Fruit fly (Drosophila melanogaster) whole organism, embryonic: ENCODE data around the gene Rfx.

Experiments used
- CG10209 ChIP-seq: fragments of 200-800 bp; sonication (Bioruptor generic); optimal IDR thresholded peaks from 3 replicates; lab custom pipeline; 2017; ENCODE audit warnings: missing biosample characterization, mild to moderate bottlenecking, missing genetic modification characterization, missing genetic modification reagents
- CG10431 ChIP-seq: fragments of 200-800 bp; sonication (Bioruptor generic); optimal IDR thresholded peaks from 3 replicates; lab custom pipeline; 2018; ENCODE audit warnings: missing biosample characterization, mild to moderate bottlenecking, missing genetic modification characterization
- CG10565 ChIP-seq: fragments of 200-800 bp; sonication (Bioruptor generic); optimal IDR thresholded peaks from 3 replicates; lab custom pipeline; 2016; ENCODE audit warnings: missing biosample characterization, mild to moderate bottlenecking, missing genetic modification characterization
- CG11398 ChIP-seq: fragments of 200-800 bp; sonication (Bioruptor generic); optimal IDR thresholded peaks from 2 replicates; lab custom pipeline; 2016; ENCODE audit warnings: missing biosample characterization, missing genetic modification characterization
- CG12744 ChIP-seq: fragments of 200-800 bp; sonication (Bioruptor generic); optimal IDR thresholded peaks from 2 replicates; lab custom pipeline; 2016; ENCODE audit warnings: missing biosample characterization, missing genetic modification characterization
- CG13624 ChIP-seq: fragments of 200-800 bp; sonication (Bioruptor generic); optimal IDR thresholded peaks from 2 replicates; lab custom pipeline; 2016; ENCODE audit warnings: missing biosample characterization, missing genetic modification characterization
- CG14441 ChIP-seq: fragments of 200-800 bp; sonication (Bioruptor generic); IDR thresholded peaks from 2 replicates; pipeline ENCODE4 v1.3.6; 2022; ENCODE audit warnings: missing biosample characterization, missing genetic modification characterization
- CG17612 ChIP-seq: fragments of 200-800 bp; sonication (Bioruptor generic); IDR thresholded peaks from 2 replicates; pipeline ENCODE4 v1.3.6; 2022; ENCODE audit warnings: missing biosample characterization, missing genetic modification characterization
- CG17829 ChIP-seq: fragments of 200-800 bp; optimal IDR thresholded peaks from 2 replicates; lab custom pipeline; 2019; ENCODE audit warnings: missing biosample characterization, mild to moderate bottlenecking, missing genetic modification characterization, moderate library complexity
- CG18011 ChIP-seq: fragments of 200-800 bp; sonication (Bioruptor generic); optimal IDR thresholded peaks from 2 replicates; lab custom pipeline; 2017; ENCODE audit warnings: missing biosample characterization, missing genetic modification characterization, mild to moderate bottlenecking, moderate library complexity, missing genotype
- CG2889 ChIP-seq: fragments of 200-800 bp; sonication (Bioruptor generic); IDR thresholded peaks from 3 replicates; pipeline ENCODE4 v1.3.6; 2022; ENCODE audit warnings: missing biosample characterization, missing genetic modification characterization
- CG3065 ChIP-seq: fragments of 200-800 bp; sonication (Bioruptor generic); optimal IDR thresholded peaks from 2 replicates; lab custom pipeline; 2016; ENCODE audit warnings: missing biosample characterization, missing genetic modification characterization
- CG3163 ChIP-seq: fragments of 200-800 bp; sonication (Bioruptor generic); optimal IDR thresholded peaks from 3 replicates; lab custom pipeline; 2016; ENCODE audit warnings: missing biosample characterization, missing genetic modification characterization
- CG32532 ChIP-seq: fragments of 200-800 bp; sonication (Bioruptor generic); IDR thresholded peaks from 2 replicates; pipeline ENCODE4 v1.3.6; 2022; ENCODE audit warnings: missing biosample characterization, missing genetic modification characterization
- CG32772 ChIP-seq: fragments of 200-800 bp; sonication (Bioruptor generic); IDR thresholded peaks from 2 replicates; pipeline ENCODE4 v1.3.6; 2022; ENCODE audit warnings: missing biosample characterization, missing genetic modification characterization
- CG3838 ChIP-seq: fragments of 200-800 bp; sonication (Bioruptor generic); optimal IDR thresholded peaks from 3 replicates; lab custom pipeline; 2016; ENCODE audit warnings: missing biosample characterization, missing genetic modification characterization
- CG4707 ChIP-seq: fragments of 200-800 bp; sonication (Bioruptor generic); optimal IDR thresholded peaks from 2 replicates; lab custom pipeline; 2018; ENCODE audit warnings: missing biosample characterization, mild to moderate bottlenecking, missing genetic modification characterization, moderate library complexity
- CG4730 ChIP-seq: fragments of 200-800 bp; sonication (Bioruptor generic); IDR thresholded peaks from 2 replicates; pipeline ENCODE4 v1.3.6; 2022; ENCODE audit warnings: missing biosample characterization, missing genetic modification characterization
- CG7745 ChIP-seq: fragments of 200-800 bp; sonication (Bioruptor generic); optimal IDR thresholded peaks from 2 replicates; lab custom pipeline; 2018; ENCODE audit warnings: missing biosample characterization, mild to moderate bottlenecking, missing genetic modification characterization, moderate library complexity
- CG7987 ChIP-seq: fragments of 200-800 bp; sonication (Bioruptor generic); optimal IDR thresholded peaks from 2 replicates; lab custom pipeline; 2018; ENCODE audit warnings: missing biosample characterization, mild to moderate bottlenecking, missing genetic modification characterization, moderate library complexity
- CG8089 ChIP-seq: fragments of 200-800 bp; sonication (Bioruptor generic); optimal IDR thresholded peaks from 3 replicates; lab custom pipeline; 2016; ENCODE audit warnings: missing biosample characterization, missing genetic modification characterization
- CG8359 ChIP-seq: fragments of 200-800 bp; sonication (Bioruptor generic); optimal IDR thresholded peaks from 2 replicates; lab custom pipeline; 2017; ENCODE audit warnings: missing biosample characterization, mild to moderate bottlenecking, missing genetic modification characterization, borderline replicate concordance
- CG8388 ChIP-seq: fragments of 200-800 bp; sonication (Bioruptor generic); optimal IDR thresholded peaks from 2 replicates; lab custom pipeline; 2019; ENCODE audit warnings: missing biosample characterization, mild to moderate bottlenecking, missing genetic modification characterization, moderate library complexity
- CG9437 ChIP-seq: fragments of 200-800 bp; sonication (Bioruptor generic); optimal IDR thresholded peaks from 2 replicates; lab custom pipeline; 2018; ENCODE audit warnings: missing biosample characterization, mild to moderate bottlenecking, missing genetic modification characterization
- Deaf1 ChIP-seq: fragments of 200-800 bp; optimal IDR thresholded peaks from 3 replicates; lab custom pipeline; 2019; ENCODE audit warnings: missing biosample characterization, mild to moderate bottlenecking, missing genetic modification characterization, moderate library complexity
- Dip2 ChIP-seq: fragments of 200-800 bp; sonication (Bioruptor generic); IDR thresholded peaks from 2 replicates; pipeline ENCODE4 v1.3.6; 2022; ENCODE audit warnings: missing biosample characterization, missing genetic modification characterization
- ERR ChIP-seq: fragments of 200-800 bp; sonication (Bioruptor generic); optimal IDR thresholded peaks from 2 replicates; lab custom pipeline; 2016; ENCODE audit warnings: missing biosample characterization, missing genetic modification characterization
- HLH54F ChIP-seq: fragments of 200-800 bp; sonication (Bioruptor generic); optimal IDR thresholded peaks from 3 replicates; lab custom pipeline; 2016; ENCODE audit warnings: missing biosample characterization, missing genetic modification characterization
- HmgD ChIP-seq: fragments of 200-800 bp; sonication (Bioruptor generic); optimal IDR thresholded peaks from 3 replicates; lab custom pipeline; 2016; ENCODE audit warnings: missing biosample characterization, missing genetic modification characterization
- Hr51 ChIP-seq, 2 experiments: fragments of 200-800 bp; sonication (Bioruptor generic); optimal IDR thresholded peaks; 2 replicates in 1 of 2; 3 replicates in 1 of 2; lab custom pipeline; 2016 to 2018; ENCODE audit warnings: missing biosample characterization in 2 of 2, missing genetic modification characterization in 2 of 2, mild to moderate bottlenecking in 1 of 2, moderate library complexity in 1 of 2
- Kr ChIP-seq: fragments of 200-800 bp; sonication (Bioruptor generic); optimal IDR thresholded peaks from 2 replicates; lab custom pipeline; 2017; ENCODE audit warnings: missing biosample characterization, mild to moderate bottlenecking, missing genetic modification characterization
- Lhr ChIP-seq: fragments of 200-800 bp; sonication (Bioruptor generic); optimal IDR thresholded peaks from 3 replicates; lab custom pipeline; 2017; ENCODE audit warnings: mild to moderate bottlenecking, missing biosample characterization, missing genetic modification reagents, missing genetic modification characterization
- Med ChIP-seq: fragments of 200-800 bp; sonication (Bioruptor generic); peaks from one replicate; lab custom pipeline; 2016; ENCODE audit warnings: missing biosample characterization, missing genetic modification characterization, mild to moderate bottlenecking, inconsistent platforms, moderate library complexity
- Mes4 ChIP-seq: fragments of 200-800 bp; sonication (Bioruptor generic); optimal IDR thresholded peaks from 2 replicates; lab custom pipeline; 2016; ENCODE audit warnings: missing biosample characterization, missing genetic modification characterization
- NFAT ChIP-seq: fragments of 200-800 bp; sonication (Bioruptor generic); IDR thresholded peaks from 2 replicates; pipeline ENCODE4 v1.3.6; 2022; ENCODE audit warnings: missing biosample characterization, missing genetic modification characterization
- NfI ChIP-seq: fragments of 200-800 bp; sonication (Bioruptor generic); optimal IDR thresholded peaks from 3 replicates; lab custom pipeline; 2018; ENCODE audit warnings: missing biosample characterization, mild to moderate bottlenecking, missing genetic modification characterization, moderate library complexity
- Poxn ChIP-seq: fragments of 200-800 bp; sonication (Bioruptor generic); IDR thresholded peaks from 2 replicates; pipeline ENCODE4 v1.3.6; 2022; ENCODE audit warnings: missing biosample characterization, missing genetic modification characterization
- Sin3A ChIP-seq: fragments of >200 bp; optimal IDR thresholded peaks from 2 replicates; lab custom pipeline; 2018
- TFAM ChIP-seq: fragments of 200-800 bp; sonication (Bioruptor generic); optimal IDR thresholded peaks from 2 replicates; lab custom pipeline; 2017; ENCODE audit warnings: missing biosample characterization, missing genetic modification characterization, inconsistent platforms
- Vsx1 ChIP-seq: fragments of 200-800 bp; sonication (Bioruptor generic); optimal IDR thresholded peaks from 2 replicates; lab custom pipeline; 2017; ENCODE audit warnings: missing biosample characterization, mild to moderate bottlenecking, missing genetic modification characterization, missing genetic modification reagents
- ara ChIP-seq: fragments of 200-800 bp; sonication (Bioruptor generic); IDR thresholded peaks from 2 replicates; pipeline ENCODE4 v1.3.6; 2022; ENCODE audit warnings: missing biosample characterization, missing genetic modification characterization
- az2 ChIP-seq: fragments of 200-800 bp; sonication (Bioruptor generic); optimal IDR thresholded peaks from 3 replicates; lab custom pipeline; 2016; ENCODE audit warnings: missing biosample characterization, missing genetic modification characterization
- croc ChIP-seq: fragments of 200-800 bp; sonication (Bioruptor generic); conservative IDR thresholded peaks from 3 replicates; pipeline ENCODE4 v1.3.6; 2022; ENCODE audit warnings: missing biosample characterization, missing genetic modification characterization
- da ChIP-seq: fragments of 200-800 bp; sonication (Bioruptor generic); optimal IDR thresholded peaks from 2 replicates; lab custom pipeline; 2016; ENCODE audit warnings: missing biosample characterization, missing genetic modification characterization
- fd96Cb ChIP-seq: fragments of 200-800 bp; sonication (Bioruptor generic); optimal IDR thresholded peaks from 2 replicates; lab custom pipeline; 2018; ENCODE audit warnings: missing biosample characterization, mild to moderate bottlenecking, missing genetic modification characterization, moderate library complexity
- fru ChIP-seq: fragments of >200 bp; optimal IDR thresholded peaks from 2 replicates; lab custom pipeline; 2017
- hb ChIP-seq: fragments of 200-800 bp; sonication (Bioruptor generic); IDR thresholded peaks from 3 replicates; pipeline ENCODE4 v1.3.6; 2022; ENCODE audit warnings: missing biosample characterization, missing genetic modification characterization; ENCODE audit not compliant: partially characterized antibody
- hkb ChIP-seq, 2 experiments: fragments of 200-800 bp in 1 of 2; fragments of >200 bp in 1 of 2; sonication (Bioruptor generic) in 1 of 2; IDR thresholded peaks in 1 of 2; optimal IDR thresholded peaks in 1 of 2; 2 replicates each; pipeline versions ENCODE4 v1.3.6 to Lab custom; 2017 to 2022; ENCODE audit warnings: missing biosample characterization in 1 of 2, missing genetic modification characterization in 1 of 2
- pfk ChIP-seq: fragments of 200-800 bp; sonication (Bioruptor generic); optimal IDR thresholded peaks from 2 replicates; lab custom pipeline; 2018; ENCODE audit warnings: missing biosample characterization, mild to moderate bottlenecking, missing genetic modification characterization, moderate library complexity
- sna ChIP-seq: fragments of 200-800 bp; sonication (Bioruptor generic); IDR thresholded peaks from 2 replicates; pipeline ENCODE4 v1.3.6; 2022; ENCODE audit warnings: missing biosample characterization, missing genetic modification characterization; ENCODE audit not compliant: partially characterized antibody
- tup ChIP-seq: fragments of 200-800 bp; sonication (Bioruptor generic); optimal IDR thresholded peaks from 2 replicates; lab custom pipeline; 2016; ENCODE audit warnings: missing biosample characterization, mild to moderate bottlenecking, missing genetic modification characterization, moderate library complexity

Rfx gene

DNA sequence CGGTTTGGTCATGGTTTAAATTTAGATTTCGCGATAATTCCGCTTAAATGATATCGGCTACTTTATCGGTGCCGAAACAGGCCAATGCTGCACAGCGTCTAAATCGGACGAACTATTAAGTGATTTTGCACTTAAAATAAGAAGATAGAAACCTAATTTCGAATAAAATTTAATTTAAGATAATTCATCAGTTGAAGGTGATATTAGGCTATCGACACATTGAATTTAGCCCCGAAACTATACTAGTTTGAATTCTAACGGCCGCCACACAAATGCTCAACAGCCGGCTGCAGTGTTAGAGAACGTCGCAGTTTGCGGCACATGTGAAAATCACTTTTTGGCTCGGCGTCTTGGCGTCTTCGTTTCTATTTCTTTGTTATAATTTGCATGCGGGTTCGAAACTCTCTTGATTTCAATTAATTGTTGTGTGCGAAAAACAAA is 45.0 kb downstream of the Rfx start, which contains the start of gene sle (continued):
- no peak for TF ChIP-seq hb (GFP tag; lab: Robert Waterston, UW)
- peak; percentile 41; the same call in 1 of the 2 replicates for TF ChIP-seq ara (GFP tag; lab: Robert Waterston, UW)
- 0 out of 3 replicates have a peak, but pooled peaks have one; percentile 12 for TF ChIP-seq CG2889 (GFP tag; lab: Robert Waterston, UW)
- no peak for TF ChIP-seq Dip2 (GFP tag; lab: Robert Waterston, UW)
- no peak for TF ChIP-seq CG10565
- no peak for TF ChIP-seq da (GFP tag; lab: Kevin White, UChicago)
- TF ChIP-seq CG14441 (GFP tag; lab: Robert Waterston, UW), result no peak
- no peak for TF ChIP-seq CG4707
- peak; percentile 19 for TF ChIP-seq CG8388
- TF ChIP-seq CG10431 (GFP tag; lab: Kevin White, UChicago), result peak; percentile 45
- peak; percentile 24 for TF ChIP-seq HmgD
- no peak; the same call in 1 of the 2 replicates for TF ChIP-seq NFAT (GFP tag; lab: Robert Waterston, UW)
- no peak for TF ChIP-seq croc (GFP tag; lab: Robert Waterston, UW)
- no peak for TF ChIP-seq CG7987 (GFP tag; lab: Kevin White, UChicago)
- no peak for TF ChIP-seq TFAM
- TF ChIP-seq Med, result peak; percentile 96
- TF ChIP-seq CG7745 (tag; lab: Kevin White, UChicago), result no peak
- no peak for TF ChIP-seq CG3065
- peak; percentile 49 for TF ChIP-seq ERR (GFP tag; lab: Kevin White, UChicago)
- TF ChIP-seq CG12744, result peak; percentile 57
- peak; percentile 43 for TF ChIP-seq az2
- no peak for TF ChIP-seq Kr (GFP tag; lab: Kevin White, UChicago)
- TF ChIP-seq CG8359 (GFP tag; lab: Kevin White, UChicago), result no peak
- no peak for TF ChIP-seq fru (lab: Kevin White, UChicago)
- peak; percentile 39 for TF ChIP-seq CG3163 (GFP tag; lab: Kevin White, UChicago)
- TF ChIP-seq Mes4 (GFP tag; lab: Kevin White, UChicago), result peak; percentile 38
- peak; percentile 54 for TF ChIP-seq CG18011 (GFP tag; lab: Kevin White, UChicago)
- TF ChIP-seq NfI (GFP tag; lab: Kevin White, UChicago), result peak; percentile 55
- no peak for TF ChIP-seq CG11398
- TF ChIP-seq Vsx1 (GFP tag; lab: Kevin White, UChicago), result no peak
- peak; percentile 64 for TF ChIP-seq CG13624 (GFP tag; lab: Kevin White, UChicago)
- TF ChIP-seq hkb (optimal IDR thresholded peaks at IDR 0.05; lab: Kevin White, UChicago), result peak; percentile 30
- peak; percentile 51; the same call in 1 of the 2 replicates for TF ChIP-seq hkb (GFP tag; IDR thresholded peaks at IDR 0.05; lab: Robert Waterston, UW)
- no peak for TF ChIP-seq CG32532 (GFP tag; lab: Robert Waterston, UW)
- no peak for TF ChIP-seq fd96Cb (tag; lab: Kevin White, UChicago)
- TF ChIP-seq CG17829, result peak; percentile 51
- TF ChIP-seq CG32772, result no peak
- TF ChIP-seq CG4730 (GFP tag; lab: Robert Waterston, UW), result no peak
- TF ChIP-seq CG3838, result no peak
- peak; percentile 50 for TF ChIP-seq tup (GFP tag; lab: Kevin White, UChicago)
- TF ChIP-seq Lhr (GFP tag; lab: Kevin White, UChicago), result peak; percentile 48
- TF ChIP-seq CG17612, result no peak
- no peak for TF ChIP-seq CG10209 (GFP tag; lab: Kevin White, UChicago)
- TF ChIP-seq CG8089 (GFP tag; lab: Kevin White, UChicago), result peak; percentile 26
- no peak for TF ChIP-seq sna (GFP tag; lab: Robert Waterston, UW)
- TF ChIP-seq Poxn (GFP tag; lab: Robert Waterston, UW), result no peak
- TF ChIP-seq Deaf1 (tag; lab: Kevin White, UChicago), result no peak
- peak; percentile 93 for TF ChIP-seq Sin3A (lab: Kevin White, UChicago)
- TF ChIP-seq HLH54F, result peak; percentile 67
- no peak for TF ChIP-seq pfk (GFP tag; lab: Kevin White, UChicago)
- TF ChIP-seq Hr51 (GFP tag; optimal IDR thresholded peaks at IDR 0.05; lab: Kevin White, UChicago), result peak in 1 of 2 experiments; percentile 36
- TF ChIP-seq CG9437 (GFP tag; lab: Kevin White, UChicago), result peak; percentile 44
